Worm (Caenorhabditis elegans) whole organism, young adult: ENCODE measurements around the gene Y79H2A.4.

Experiments used
- B0035.1 ChIP-seq: sonication (generic microtip); optimal IDR thresholded peaks from 2 replicates; lab custom pipeline; 2016; ENCODE audit warnings: missing genetic modification characterization, mild to moderate bottlenecking, missing compliant biosample characterization, missing genotype, missing genetic modification reagents
- B0336.3 ChIP-seq: fragments of 200-800 bp; sonication (Bioruptor generic); IDR thresholded peaks from 2 replicates; pipeline ENCODE4 v1.3.6; 2022; ENCODE audit warnings: missing genetic modification characterization, missing compliant biosample characterization
- C17E4.6 ChIP-seq: fragments of 200-800 bp; sonication (Bioruptor generic); IDR thresholded peaks from 2 replicates; pipeline ENCODE4 v1.3.6; 2022; ENCODE audit warnings: missing genetic modification reagents, missing genetic modification characterization, missing compliant biosample characterization
- F37B4.10 ChIP-seq: fragments of 200-800 bp; sonication (Bioruptor generic); IDR thresholded peaks from 2 replicates; pipeline ENCODE4 v1.3.6; 2022; ENCODE audit warnings: missing genetic modification characterization, missing compliant biosample characterization
- K11D2.4 ChIP-seq: fragments of 200-800 bp; sonication (Bioruptor generic); IDR thresholded peaks from 2 replicates; pipeline ENCODE4 v1.3.6; 2022; ENCODE audit warnings: missing genetic modification reagents, missing genetic modification characterization, missing compliant biosample characterization
- Y53F4B.3 ChIP-seq: fragments of 200-800 bp; sonication (Bioruptor generic); IDR thresholded peaks from 2 replicates; pipeline ENCODE4 v1.3.6; 2022; ENCODE audit warnings: missing genetic modification reagents, missing genetic modification characterization, missing compliant biosample characterization
- Y56A3A.18 ChIP-seq: fragments of 200-800 bp; sonication (Bioruptor generic); IDR thresholded peaks from 2 replicates; pipeline ENCODE4 v1.3.6; 2022; ENCODE audit warnings: missing genetic modification reagents, missing genetic modification characterization, missing compliant biosample characterization
- Y79H2A.3 ChIP-seq: fragments of 200-800 bp; sonication (Bioruptor generic); conservative IDR thresholded peaks from 2 replicates; pipeline ENCODE4 v1.3.6; 2022; ENCODE audit warnings: missing genetic modification reagents, missing genetic modification characterization, missing compliant biosample characterization
- atf-7 ChIP-seq: sonication (generic microtip); optimal IDR thresholded peaks from 2 replicates; lab custom pipeline; 2017; ENCODE audit warnings: mild to moderate bottlenecking, missing genetic modification characterization, missing compliant biosample characterization
- attf-5 ChIP-seq: fragments of 200-800 bp; sonication (Bioruptor generic); optimal IDR thresholded peaks from 2 replicates; lab custom pipeline; 2018; ENCODE audit warnings: mild to moderate bottlenecking, missing genetic modification characterization, missing compliant biosample characterization
- attf-6 ChIP-seq: fragments of 200-800 bp; sonication (Bioruptor generic); IDR thresholded peaks from 2 replicates; pipeline ENCODE4 v1.3.6; 2022; ENCODE audit warnings: missing genetic modification reagents, missing genetic modification characterization, missing compliant biosample characterization
- bed-1 ChIP-seq: fragments of 200-800 bp; sonication (Bioruptor generic); IDR thresholded peaks from 2 replicates; pipeline ENCODE4 v1.3.6; 2022; ENCODE audit warnings: missing genetic modification reagents, missing genetic modification characterization, missing compliant biosample characterization
- cebp-1 ChIP-seq, 2 experiments: fragments of 200-800 bp in 1 of 2; sonication (Bioruptor generic) in 1 of 2; sonication (generic microtip) in 1 of 2; IDR thresholded peaks in 1 of 2; optimal IDR thresholded peaks in 1 of 2; 2 replicates each; pipeline versions ENCODE4 v1.3.6 to Lab custom; 2017 to 2022; ENCODE audit warnings: missing compliant biosample characterization in 2 of 2, missing genetic modification characterization in 2 of 2, mild to moderate bottlenecking in 1 of 2, missing genetic modification reagents in 1 of 2, moderate library complexity in 1 of 2
- dox-1 ChIP-seq: fragments of 200-800 bp; sonication (Bioruptor generic); IDR thresholded peaks from 2 replicates; pipeline ENCODE4 v1.3.6; 2022; ENCODE audit warnings: missing genetic modification reagents, missing genetic modification characterization, missing compliant biosample characterization
- efl-1 ChIP-seq: fragments of 150-350 bp; optimal IDR thresholded peaks from 2 replicates; lab custom pipeline; 2014; ENCODE audit warnings: missing biosample characterization, missing genetic modification reagents, missing genetic modification characterization
- egrh-3 ChIP-seq: fragments of 200-800 bp; sonication (Bioruptor generic); IDR thresholded peaks from 2 replicates; pipeline ENCODE4 v1.3.6; 2022; ENCODE audit warnings: missing genetic modification reagents, missing genetic modification characterization, missing compliant biosample characterization
- hmg-1.2 ChIP-seq: fragments of 200-800 bp; sonication (Bioruptor generic); IDR thresholded peaks from 2 replicates; pipeline ENCODE4 v1.3.6; 2022; ENCODE audit warnings: missing genetic modification reagents, missing genetic modification characterization, missing compliant biosample characterization
- hmg-20 ChIP-seq: fragments of 200-800 bp; sonication (Bioruptor generic); IDR thresholded peaks from 2 replicates; pipeline ENCODE4 v1.3.6; 2022; ENCODE audit warnings: missing genetic modification reagents, missing genetic modification characterization, missing compliant biosample characterization
- let-607 ChIP-seq, 2 experiments: fragments of 200-800 bp in 1 of 2; sonication (Bioruptor generic) in 1 of 2; sonication (generic microtip) in 1 of 2; optimal IDR thresholded peaks; 2 replicates each; lab custom pipeline; 2016 to 2018; ENCODE audit warnings: mild to moderate bottlenecking in 2 of 2, missing compliant biosample characterization in 2 of 2, missing genetic modification characterization in 2 of 2, moderate library complexity in 2 of 2, missing genotype in 1 of 2
- lin-40 ChIP-seq: sonication (generic microtip); optimal IDR thresholded peaks from 2 replicates; lab custom pipeline; 2016; ENCODE audit warnings: missing genetic modification characterization, mild to moderate bottlenecking, missing compliant biosample characterization, missing genotype, missing genetic modification reagents
- lir-1 ChIP-seq: fragments of 200-800 bp; sonication (Bioruptor generic); conservative IDR thresholded peaks from 2 replicates; pipeline ENCODE4 v1.3.6; 2022; ENCODE audit warnings: missing genetic modification reagents, missing genetic modification characterization, missing compliant biosample characterization
- madf-10 ChIP-seq: sonication (generic microtip); optimal IDR thresholded peaks from 2 replicates; lab custom pipeline; 2016; ENCODE audit warnings: mild to moderate bottlenecking, missing genetic modification characterization, missing compliant biosample characterization
- madf-8 ChIP-seq: fragments of 200-800 bp; sonication (Bioruptor generic); conservative IDR thresholded peaks from 2 replicates; pipeline ENCODE4 v1.3.6; 2022; ENCODE audit warnings: missing genetic modification reagents, missing genetic modification characterization, missing compliant biosample characterization
- mcd-1 ChIP-seq: fragments of 200-800 bp; sonication (Bioruptor generic); IDR thresholded peaks from 2 replicates; pipeline ENCODE4 v1.3.6; 2022; ENCODE audit warnings: missing genetic modification reagents, missing genetic modification characterization, missing compliant biosample characterization
- nfyb-1 ChIP-seq: fragments of 200-800 bp; sonication (Bioruptor generic); IDR thresholded peaks from 2 replicates; pipeline ENCODE4 v1.3.6; 2022; ENCODE audit warnings: missing genetic modification reagents, missing genetic modification characterization, missing compliant biosample characterization
- nhr-80 ChIP-seq: sonication (generic microtip); optimal IDR thresholded peaks from 2 replicates; lab custom pipeline; 2016; ENCODE audit warnings: missing genetic modification characterization, missing compliant biosample characterization
- pbrm-1 ChIP-seq: fragments of 200-800 bp; sonication (Bioruptor generic); IDR thresholded peaks from 2 replicates; pipeline ENCODE4 v1.3.6; 2022; ENCODE audit warnings: missing genetic modification reagents, missing genetic modification characterization, missing compliant biosample characterization
- snpc-1.3 ChIP-seq: sonication (generic microtip); optimal IDR thresholded peaks from 2 replicates; lab custom pipeline; 2017; ENCODE audit warnings: missing genetic modification characterization, mild to moderate bottlenecking, missing compliant biosample characterization, antibody characterized with exemption, moderate library complexity, missing genotype, missing genetic modification reagents; ENCODE audit not compliant: insufficient read depth
- unc-130 ChIP-seq: sonication (generic microtip); optimal IDR thresholded peaks from 2 replicates; lab custom pipeline; 2016; ENCODE audit warnings: missing genetic modification reagents, missing genetic modification characterization, missing compliant biosample characterization
- unc-62 ChIP-seq: fragments of 150-350 bp; optimal IDR thresholded peaks from 2 replicates; lab custom pipeline; 2014; ENCODE audit warnings: missing biosample characterization, missing genetic modification reagents, missing genetic modification characterization
- zfh-2 ChIP-seq: fragments of 200-800 bp; sonication (Bioruptor generic); conservative IDR thresholded peaks from 2 replicates; pipeline ENCODE4 v1.3.6; 2022; ENCODE audit warnings: missing genetic modification reagents, missing genetic modification characterization, missing compliant biosample characterization

Y79H2A.4 gene

ce11 chrIII:12002850-12003249, 38.2 kb upstream of the Y79H2A.4 start, which contains the start of gene Y56A3A.33:
TSS of gene Y56A3A.33 (minus strand) at chrIII:12002950.
- no peak for TF ChIP-seq madf-10 (tag; lab: Kevin White, UChicago)
- no peak for TF ChIP-seq snpc-1.3 (tag; lab: Kevin White, UChicago)
- no peak for TF ChIP-seq K11D2.4 (GFP tag; lab: Robert Waterston, UW)
- no peak for TF ChIP-seq C17E4.6 (GFP tag; lab: Robert Waterston, UW)
- no peak for TF ChIP-seq B0035.1 (tag; lab: Kevin White, UChicago)
- TF ChIP-seq attf-6: no peak
- TF ChIP-seq unc-130: no peak
- TF ChIP-seq Y56A3A.18 (GFP tag; lab: Robert Waterston, UW): no peak
- no peak for TF ChIP-seq hmg-20
- no peak for TF ChIP-seq Y79H2A.3 (GFP tag; lab: Robert Waterston, UW)
- no peak for TF ChIP-seq let-607 (tag; optimal IDR thresholded peaks at IDR 0.05; lab: Kevin White, UChicago)
- TF ChIP-seq nhr-80: no peak
- TF ChIP-seq efl-1 (GFP tag; lab: Kevin White, UChicago): no peak
- TF ChIP-seq madf-8: no peak

- TF ChIP-seq dox-1 (peak; percentile 78), attf-5 (GFP tag; lab: Kevin White, UChicago) (peak; percentile 80), lin-40 (tag; lab: Kevin White, UChicago) (peak; percentile 17), cebp-1 (GFP tag; IDR thresholded peaks at IDR 0.05; lab: Robert Waterston, UW) (no peak), cebp-1 (tag; optimal IDR thresholded peaks at IDR 0.05; lab: Kevin White, UChicago) (peak; percentile 79), bed-1 (GFP tag; lab: Robert Waterston, UW) (no peak), mcd-1 (GFP tag; lab: Robert Waterston, UW) (peak; percentile 42; the same call in 1 of the 2 replicates), unc-62 (GFP tag; lab: Kevin White, UChicago) (peak; percentile 42), egrh-3 (0 out of 2 replicates have a peak, but pooled peaks have one; percentile 37), atf-7 (tag; lab: Kevin White, UChicago) (peak; percentile 52), let-607 (tag; optimal IDR thresholded peaks at IDR 0.05; lab: Kevin White, UChicago) (no peak), zfh-2 (GFP tag; lab: Robert Waterston, UW) (peak; percentile 68), F37B4.10 (GFP tag; lab: Robert Waterston, UW) (no peak), B0336.3 (GFP tag; lab: Robert Waterston, UW) (peak; percentile 83; the same call in 1 of the 2 replicates), madf-10 (tag; lab: Kevin White, UChicago) (peak; percentile 10), pbrm-1 (GFP tag; lab: Robert Waterston, UW) (peak; percentile 54; the same call in 1 of the 2 replicates), nfyb-1 (GFP tag; lab: Robert Waterston, UW) (0 out of 2 replicates have a peak, but pooled peaks have one; percentile 35), lir-1 (GFP tag; lab: Robert Waterston, UW) (no peak; the same call in 1 of the 2 replicates), nhr-80 (peak; percentile 88), hmg-1.2 (peak; percentile 47; the same call in 1 of the 2 replicates)
Measured at ce11 chrIII:12003264-12003663, 37.8 kb upstream of the Y79H2A.4 start.

ce11 chrIII:12005871-12006358, 35.2 kb upstream of the Y79H2A.4 start:
- peak; percentile 93 for TF ChIP-seq cebp-1 (GFP tag; IDR thresholded peaks at IDR 0.05; lab: Robert Waterston, UW)
- TF ChIP-seq cebp-1 (tag; optimal IDR thresholded peaks at IDR 0.05; lab: Kevin White, UChicago): peak; percentile 91
- TF ChIP-seq nhr-80: peak; percentile 8

ce11 chrIII:12009321-12009720, 31.8 kb upstream of the Y79H2A.4 start:
- TF ChIP-seq let-607 (tag; optimal IDR thresholded peaks at IDR 0.05; lab: Kevin White, UChicago): no peak
- peak; percentile 71; the same call in 1 of the 2 replicates for TF ChIP-seq Y53F4B.3 (GFP tag; lab: Robert Waterston, UW)
